Fruit fly (Drosophila melanogaster) whole organism: ENCODE results near the gene SLC22A.

Experiments used
- CG8478 ChIP-seq: fragments of >200 bp; optimal IDR thresholded peaks from 2 replicates; lab custom pipeline; 2018; ENCODE audit warnings: inconsistent platforms
- psq ChIP-seq: fragments of >200 bp; optimal IDR thresholded peaks from 2 replicates; lab custom pipeline; 2017

dm6 chr3L:21893697-21894099 is 40.8 kb upstream of the SLC22A start:
- TF ChIP-seq psq (lab: Kevin White, UChicago) (no peak), CG8478 (lab: Kevin White, UChicago) (no peak)
